Fruit fly (Drosophila melanogaster) whole organism, embryonic: Measurements from ENCODE around the gene CG33502.
A peak's percentile ranks its signal among the peaks of the same experiment; 100 is the strongest.

Experiments
- Adf1 ChIP-seq: fragments of 200-800 bp; sonication (Bioruptor generic); IDR thresholded peaks from 2 replicates; pipeline ENCODE4 v1.3.6; 2022; ENCODE audit warnings: missing biosample characterization, missing genetic modification characterization
- Antp ChIP-seq: fragments of 200-800 bp; sonication (Bioruptor generic); optimal IDR thresholded peaks from 3 replicates; lab custom pipeline; 2016; ENCODE audit warnings: missing biosample characterization, missing genetic modification characterization
- Bgb ChIP-seq: fragments of 200-800 bp; sonication (Bioruptor generic); IDR thresholded peaks from 2 replicates; pipeline ENCODE4 v1.3.6; 2022; ENCODE audit warnings: missing biosample characterization, missing genetic modification characterization; ENCODE audit not compliant: partially characterized antibody
- CG10959 ChIP-seq: fragments of 200-800 bp; sonication (Bioruptor generic); IDR thresholded peaks from 2 replicates; pipeline ENCODE4 v1.3.6; 2022; ENCODE audit warnings: missing biosample characterization, missing genetic modification characterization
- CG10979 ChIP-seq: fragments of 200-800 bp; sonication (Bioruptor generic); optimal IDR thresholded peaks from 2 replicates; lab custom pipeline; 2018; ENCODE audit warnings: missing biosample characterization, mild to moderate bottlenecking, missing genetic modification characterization, moderate library complexity
- CG12236 ChIP-seq: fragments of 200-800 bp; sonication (Bioruptor generic); optimal IDR thresholded peaks from 2 replicates; lab custom pipeline; 2016; ENCODE audit warnings: missing biosample characterization, missing genetic modification characterization
- CG1233 ChIP-seq: fragments of 200-800 bp; sonication (Bioruptor generic); optimal IDR thresholded peaks from 4 replicates; lab custom pipeline; 2018; ENCODE audit warnings: missing biosample characterization, mild to moderate bottlenecking, missing genetic modification characterization
- CG12942 ChIP-seq: fragments of 200-800 bp; sonication (Bioruptor generic); optimal IDR thresholded peaks from 3 replicates; lab custom pipeline; 2016; ENCODE audit warnings: missing biosample characterization, missing genetic modification characterization
- CG13123 ChIP-seq: fragments of 200-800 bp; sonication (Bioruptor generic); optimal IDR thresholded peaks from 2 replicates; lab custom pipeline; 2016; ENCODE audit warnings: missing biosample characterization, missing genetic modification characterization
- CG13775 ChIP-seq: fragments of 200-800 bp; sonication (Bioruptor generic); optimal IDR thresholded peaks from 3 replicates; lab custom pipeline; 2017; ENCODE audit warnings: missing biosample characterization, mild to moderate bottlenecking, missing genetic modification characterization
- CG14667 ChIP-seq: fragments of 200-800 bp; sonication (Bioruptor generic); IDR thresholded peaks from 2 replicates; pipeline ENCODE4 v1.3.6; 2022; ENCODE audit warnings: missing biosample characterization, missing genetic modification characterization
- CG15696 ChIP-seq: fragments of 200-800 bp; sonication (Bioruptor generic); optimal IDR thresholded peaks from 2 replicates; lab custom pipeline; 2019; ENCODE audit warnings: missing biosample characterization, mild to moderate bottlenecking, missing genetic modification characterization, moderate library complexity
- CG16813 ChIP-seq: fragments of 200-800 bp; sonication (Bioruptor generic); IDR thresholded peaks from 3 replicates; pipeline ENCODE4 v1.3.6; 2022; ENCODE audit warnings: missing biosample characterization, missing genetic modification characterization; ENCODE audit not compliant: partially characterized antibody
- CG17802 ChIP-seq: fragments of 200-800 bp; sonication (Bioruptor generic); optimal IDR thresholded peaks from 2 replicates; lab custom pipeline; 2018; ENCODE audit warnings: missing biosample characterization, mild to moderate bottlenecking, missing genetic modification characterization, moderate library complexity
- CG18476 ChIP-seq: fragments of 200-800 bp; sonication (Bioruptor generic); optimal IDR thresholded peaks from 2 replicates; lab custom pipeline; 2016; ENCODE audit warnings: missing biosample characterization, mild to moderate bottlenecking, missing genetic modification characterization
- CG2129 ChIP-seq: fragments of 200-800 bp; sonication (Bioruptor generic); IDR thresholded peaks from 2 replicates; pipeline ENCODE4 v1.3.6; 2022; ENCODE audit warnings: missing biosample characterization, missing genetic modification characterization; ENCODE audit not compliant: partially characterized antibody
- CG2875 ChIP-seq: fragments of 200-800 bp; sonication (Bioruptor generic); optimal IDR thresholded peaks from 2 replicates; lab custom pipeline; 2017; ENCODE audit warnings: missing biosample characterization, mild to moderate bottlenecking, missing genetic modification characterization, missing genetic modification reagents
- CG30020 ChIP-seq: fragments of 200-800 bp; optimal IDR thresholded peaks from 2 replicates; lab custom pipeline; 2019; ENCODE audit warnings: missing biosample characterization, mild to moderate bottlenecking, missing genetic modification characterization, moderate library complexity
- CG3065 ChIP-seq: fragments of 200-800 bp; sonication (Bioruptor generic); optimal IDR thresholded peaks from 2 replicates; lab custom pipeline; 2016; ENCODE audit warnings: missing biosample characterization, missing genetic modification characterization
- CG33213 ChIP-seq: fragments of 200-800 bp; sonication (Bioruptor generic); optimal IDR thresholded peaks from 3 replicates; lab custom pipeline; 2016; ENCODE audit warnings: missing biosample characterization, missing genetic modification characterization
- CG6175 ChIP-seq: fragments of 200-800 bp; sonication (Bioruptor generic); IDR thresholded peaks from 3 replicates; pipeline ENCODE4 v1.3.6; 2022; ENCODE audit warnings: missing biosample characterization, missing genetic modification characterization
- CG6272 ChIP-seq: fragments of 200-800 bp; sonication (Bioruptor generic); IDR thresholded peaks from 2 replicates; pipeline ENCODE4 v1.3.6; 2022; ENCODE audit warnings: missing biosample characterization, missing genetic modification characterization
- CG8478 ChIP-seq: fragments of >200 bp; optimal IDR thresholded peaks from 2 replicates; lab custom pipeline; 2018
- CG9437 ChIP-seq: fragments of 200-800 bp; sonication (Bioruptor generic); optimal IDR thresholded peaks from 2 replicates; lab custom pipeline; 2018; ENCODE audit warnings: missing biosample characterization, mild to moderate bottlenecking, missing genetic modification characterization
- CG9876 ChIP-seq: fragments of 200-800 bp; sonication (Bioruptor generic); optimal IDR thresholded peaks from 2 replicates; lab custom pipeline; 2016; ENCODE audit warnings: missing biosample characterization, missing genetic modification characterization
- D19B ChIP-seq: fragments of 200-800 bp; sonication (Bioruptor generic); optimal IDR thresholded peaks from 2 replicates; lab custom pipeline; 2017; ENCODE audit warnings: missing biosample characterization, mild to moderate bottlenecking, missing genetic modification characterization
- Dip3 ChIP-seq: fragments of 200-800 bp; sonication (Bioruptor generic); optimal IDR thresholded peaks from 3 replicates; lab custom pipeline; 2016; ENCODE audit warnings: missing biosample characterization, missing genetic modification characterization
- Dp ChIP-seq: fragments of 200-800 bp; sonication (Bioruptor generic); optimal IDR thresholded peaks from 2 replicates; lab custom pipeline; 2018; ENCODE audit warnings: missing biosample characterization, mild to moderate bottlenecking, missing genetic modification characterization, moderate library complexity
- E2f2 ChIP-seq: fragments of 200-800 bp; sonication (Bioruptor generic); IDR thresholded peaks from 2 replicates; pipeline ENCODE4 v1.3.6; 2022; ENCODE audit warnings: missing biosample characterization, missing genetic modification characterization
- HLH3B ChIP-seq: fragments of 200-800 bp; sonication (Bioruptor generic); IDR thresholded peaks from 2 replicates; pipeline ENCODE4 v1.3.6; 2022; ENCODE audit warnings: missing biosample characterization, missing genetic modification characterization
- HLH4C ChIP-seq: fragments of 200-800 bp; sonication (Bioruptor generic); IDR thresholded peaks from 3 replicates; pipeline ENCODE4 v1.3.6; 2022; ENCODE audit warnings: missing biosample characterization, missing genetic modification characterization; ENCODE audit not compliant: partially characterized antibody
- Med ChIP-seq: fragments of 200-800 bp; sonication (Bioruptor generic); peaks from one replicate; lab custom pipeline; 2016; ENCODE audit warnings: missing biosample characterization, missing genetic modification characterization, mild to moderate bottlenecking, inconsistent platforms, moderate library complexity
- Myb ChIP-seq: fragments of 200-800 bp; sonication (Bioruptor generic); optimal IDR thresholded peaks from 2 replicates; lab custom pipeline; 2016; ENCODE audit warnings: missing biosample characterization, missing genetic modification characterization
- Nf-YB ChIP-seq: fragments of 200-800 bp; sonication (Bioruptor generic); optimal IDR thresholded peaks from 3 replicates; lab custom pipeline; 2019; ENCODE audit warnings: missing biosample characterization, mild to moderate bottlenecking, missing genetic modification characterization, moderate library complexity
- Spps ChIP-seq: fragments of 200-800 bp; sonication (Bioruptor generic); optimal IDR thresholded peaks from 2 replicates; lab custom pipeline; 2018; ENCODE audit warnings: missing biosample characterization, mild to moderate bottlenecking, missing genetic modification characterization
- Trl ChIP-seq, 3 experiments: fragments of >200 bp in 2 of 3; fragments of 200-800 bp in 1 of 3; sonication (Bioruptor generic) in 1 of 3; optimal IDR thresholded peaks; 2 replicates in 1 of 3; 3 replicates in 2 of 3; lab custom pipeline; 2016 to 2017; ENCODE audit warnings: missing biosample characterization in 1 of 3, missing genetic modification characterization in 1 of 3
- chm ChIP-seq: fragments of 200-800 bp; sonication (Bioruptor generic); IDR thresholded peaks from 2 replicates; pipeline ENCODE4 v1.3.6; 2022; ENCODE audit warnings: missing biosample characterization, missing genetic modification characterization
- fd3F ChIP-seq: fragments of 200-800 bp; sonication (Bioruptor generic); optimal IDR thresholded peaks from 2 replicates; lab custom pipeline; 2018; ENCODE audit warnings: missing biosample characterization, mild to moderate bottlenecking, missing genetic modification characterization, moderate library complexity
- h ChIP-seq: fragments of >200 bp; optimal IDR thresholded peaks from 2 replicates; lab custom pipeline; 2017
- hb ChIP-seq: fragments of 200-800 bp; sonication (Bioruptor generic); IDR thresholded peaks from 3 replicates; pipeline ENCODE4 v1.3.6; 2022; ENCODE audit warnings: missing biosample characterization, missing genetic modification characterization; ENCODE audit not compliant: partially characterized antibody
- hkb ChIP-seq, 2 experiments: fragments of 200-800 bp in 1 of 2; fragments of >200 bp in 1 of 2; sonication (Bioruptor generic) in 1 of 2; IDR thresholded peaks in 1 of 2; optimal IDR thresholded peaks in 1 of 2; 2 replicates each; pipeline versions ENCODE4 v1.3.6 to Lab custom; 2017 to 2022; ENCODE audit warnings: missing biosample characterization in 1 of 2, missing genetic modification characterization in 1 of 2
- insv ChIP-seq, 2 experiments: fragments of 200-800 bp; sonication (Bioruptor generic); optimal IDR thresholded peaks; 3 replicates each; lab custom pipeline; 2016 to 2018; ENCODE audit warnings: missing biosample characterization in 2 of 2, missing genetic modification characterization in 2 of 2
- luna ChIP-seq: fragments of 200-800 bp; sonication (Bioruptor generic); optimal IDR thresholded peaks from 2 replicates; lab custom pipeline; 2016; ENCODE audit warnings: missing biosample characterization, missing genetic modification characterization
- nerfin-2 ChIP-seq: fragments of 200-800 bp; sonication (Bioruptor generic); IDR thresholded peaks from 2 replicates; pipeline ENCODE4 v1.3.6; 2022; ENCODE audit warnings: missing biosample characterization, missing genetic modification characterization; ENCODE audit not compliant: partially characterized antibody
- phol ChIP-seq: fragments of 200-800 bp; sonication (Bioruptor generic); optimal IDR thresholded peaks from 3 replicates; lab custom pipeline; 2018; ENCODE audit warnings: missing biosample characterization, mild to moderate bottlenecking, missing genetic modification characterization, moderate library complexity
- row ChIP-seq: fragments of 200-800 bp; sonication (Bioruptor generic); IDR thresholded peaks from 3 replicates; pipeline ENCODE4 v1.3.6; 2022; ENCODE audit warnings: missing biosample characterization, missing genetic modification characterization
- tgo ChIP-seq: fragments of 200-800 bp; sonication (Bioruptor generic); IDR thresholded peaks from 3 replicates; pipeline ENCODE4 v1.3.6; 2022; ENCODE audit warnings: missing biosample characterization, missing genetic modification characterization
- twi ChIP-seq: fragments of 200-800 bp; optimal IDR thresholded peaks from 2 replicates; lab custom pipeline; 2019; ENCODE audit warnings: missing biosample characterization, mild to moderate bottlenecking, missing genetic modification characterization, moderate library complexity
- wek ChIP-seq: fragments of 200-800 bp; sonication (Bioruptor generic); optimal IDR thresholded peaks from 3 replicates; lab custom pipeline; 2018; ENCODE audit warnings: missing biosample characterization, mild to moderate bottlenecking, missing genetic modification characterization, moderate library complexity
- zen ChIP-seq: fragments of 200-800 bp; sonication (Bioruptor generic); optimal IDR thresholded peaks from 3 replicates; lab custom pipeline; 2018; ENCODE audit warnings: missing biosample characterization, mild to moderate bottlenecking, missing genetic modification characterization, moderate library complexity

CG33502 gene

dm6 chrX:21631452-21631851 is 20.1 kb upstream of the CG33502 start (continued):
- TF ChIP-seq CG30020 (tag; lab: Kevin White, UChicago), result peak; percentile 73
- peak; percentile 49 for TF ChIP-seq Antp (GFP tag; lab: Kevin White, UChicago)
- peak; percentile 48 for TF ChIP-seq CG12942 (GFP tag; lab: Kevin White, UChicago)
- peak; percentile 59 for TF ChIP-seq CG18476 (GFP tag; lab: Kevin White, UChicago)
- no peak for TF ChIP-seq CG16813 (GFP tag; lab: Robert Waterston, UW)
- no peak for TF ChIP-seq Trl (optimal IDR thresholded peaks at IDR 0.05; lab: Kevin White, UChicago)
- peak; percentile 70 for TF ChIP-seq Trl (GFP tag; optimal IDR thresholded peaks at IDR 0.05; lab: Kevin White, UChicago)
- TF ChIP-seq CG8478 (lab: Kevin White, UChicago), result no peak
- TF ChIP-seq phol (tag; lab: Kevin White, UChicago), result peak; percentile 79
- no peak for TF ChIP-seq Med (GFP tag; lab: Kevin White, UChicago)
- no peak for TF ChIP-seq CG13123
- TF ChIP-seq Nf-YB (GFP tag; lab: Kevin White, UChicago), result peak; percentile 67
- peak; percentile 49 for TF ChIP-seq CG9437 (GFP tag; lab: Kevin White, UChicago)
- TF ChIP-seq CG2875 (GFP tag; lab: Kevin White, UChicago), result peak; percentile 73
- TF ChIP-seq hkb (optimal IDR thresholded peaks at IDR 0.05; lab: Kevin White, UChicago), result no peak
- peak; percentile 76; the same call in 1 of the 2 replicates for TF ChIP-seq hkb (GFP tag; IDR thresholded peaks at IDR 0.05; lab: Robert Waterston, UW)
- TF ChIP-seq CG9876, result no peak
- no peak for TF ChIP-seq wek
- TF ChIP-seq CG1233, result peak; percentile 67
- TF ChIP-seq Dip3, result peak; percentile 51
- no peak for TF ChIP-seq CG2129 (GFP tag; lab: Robert Waterston, UW)
- peak; percentile 87 for TF ChIP-seq CG10979 (tag; lab: Kevin White, UChicago)
- TF ChIP-seq twi (tag; lab: Kevin White, UChicago), result peak; percentile 67
- TF ChIP-seq CG13775 (GFP tag; lab: Kevin White, UChicago), result peak; percentile 60
- no peak for TF ChIP-seq h (lab: Kevin White, UChicago)
- no peak for TF ChIP-seq luna (GFP tag; lab: Kevin White, UChicago)
- TF ChIP-seq insv (GFP tag; optimal IDR thresholded peaks at IDR 0.05; lab: Kevin White, UChicago), result no peak
- TF ChIP-seq CG10959 (GFP tag; lab: Robert Waterston, UW), result no peak
- TF ChIP-seq fd3F, result peak; percentile 20
- peak; percentile 61 for TF ChIP-seq CG15696
- TF ChIP-seq CG12236 (GFP tag; lab: Kevin White, UChicago), result peak; percentile 45
- TF ChIP-seq D19B (GFP tag; lab: Kevin White, UChicago), result no peak
- peak; percentile 47; the same call in 1 of the 3 replicates for TF ChIP-seq tgo (GFP tag; lab: Robert Waterston, UW)
- peak; percentile 38 for TF ChIP-seq Myb (GFP tag; lab: Kevin White, UChicago)
- peak; percentile 32 for TF ChIP-seq CG17802 (tag; lab: Kevin White, UChicago)
- TF ChIP-seq HLH3B (GFP tag; lab: Robert Waterston, UW), result peak; percentile 68
- TF ChIP-seq CG6272 (GFP tag; lab: Robert Waterston, UW), result no peak
- no peak for TF ChIP-seq Bgb (GFP tag; lab: Robert Waterston, UW)
- TF ChIP-seq zen (tag; lab: Kevin White, UChicago), result peak; percentile 66
- no peak for TF ChIP-seq CG14667 (GFP tag; lab: Robert Waterston, UW)
- TF ChIP-seq CG3065, result no peak
- no peak for TF ChIP-seq CG6175 (GFP tag; lab: Robert Waterston, UW)
- TF ChIP-seq CG33213 (GFP tag; lab: Kevin White, UChicago), result peak; percentile 62
- peak; percentile 87 for TF ChIP-seq row (GFP tag; lab: Robert Waterston, UW)
- TF ChIP-seq chm, result peak; percentile 42; the same call in 1 of the 2 replicates
- TF ChIP-seq Dp (GFP tag; lab: Kevin White, UChicago), result no peak
- 0 out of 2 replicates have a peak, but pooled peaks have one; percentile 46 for TF ChIP-seq E2f2 (GFP tag; lab: Robert Waterston, UW)
- no peak for TF ChIP-seq nerfin-2 (GFP tag; lab: Robert Waterston, UW)
- TF ChIP-seq hb (GFP tag; lab: Robert Waterston, UW), result no peak
- peak; percentile 54 for TF ChIP-seq Spps
- TF ChIP-seq HLH4C (GFP tag; lab: Robert Waterston, UW), result no peak
- no peak for TF ChIP-seq Adf1
